Fruit fly (Drosophila melanogaster) Kc167 (cell line): ENCODE measurements around the gene CG4658.

Source experiments
- Myc ChIP-seq: fragments of >200 bp; optimal IDR thresholded peaks from 2 replicates; lab custom pipeline; 2017; ENCODE audit warnings: missing external identifiers
- Sin3A ChIP-seq: fragments of >200 bp; optimal IDR thresholded peaks from 2 replicates; lab custom pipeline; 2018; ENCODE audit warnings: missing external identifiers
- h ChIP-seq: fragments of >200 bp; optimal IDR thresholded peaks from 3 replicates; lab custom pipeline; 2018; ENCODE audit warnings: missing external identifiers
- insv ChIP-seq: fragments of >200 bp; optimal IDR thresholded peaks from 3 replicates; lab custom pipeline; 2018; ENCODE audit warnings: missing external identifiers
- psq ChIP-seq: fragments of >200 bp; optimal IDR thresholded peaks from 2 replicates; lab custom pipeline; 2017; ENCODE audit warnings: missing external identifiers
- ttk ChIP-seq: sonication (Bioruptor generic); optimal IDR thresholded peaks from 2 replicates; lab custom pipeline; 2017; ENCODE audit warnings: missing external identifiers

dm6 chr2L:9911783-9912182 is 45.1 kb upstream of the CG4658 start:
- no peak for TF ChIP-seq insv (lab: Kevin White, UChicago)
- TF ChIP-seq Sin3A: no peak
- no peak for TF ChIP-seq psq (lab: Kevin White, UChicago)
- no peak for TF ChIP-seq h (lab: Kevin White, UChicago)
- no peak for TF ChIP-seq ttk (lab: Kevin White, UChicago)
- TF ChIP-seq Myc: no peak
